Fruit fly (Drosophila melanogaster) whole organism, embryonic: Measurements from ENCODE around the gene Mf.

Experiments used
- Abd-B ChIP-seq: fragments of 200-800 bp; sonication (Bioruptor generic); optimal IDR thresholded peaks from 2 replicates; lab custom pipeline; 2018; ENCODE audit warnings: missing biosample characterization, mild to moderate bottlenecking, missing genetic modification characterization, moderate library complexity
- C15 ChIP-seq: fragments of 200-800 bp; sonication (Bioruptor generic); IDR thresholded peaks from 3 replicates; pipeline ENCODE4 v1.3.6; 2022; ENCODE audit warnings: missing biosample characterization, missing genetic modification characterization
- CG10431 ChIP-seq: fragments of 200-800 bp; sonication (Bioruptor generic); optimal IDR thresholded peaks from 3 replicates; lab custom pipeline; 2018; ENCODE audit warnings: missing biosample characterization, mild to moderate bottlenecking, missing genetic modification characterization
- CG10654 ChIP-seq: fragments of 200-800 bp; sonication (Bioruptor generic); optimal IDR thresholded peaks from 2 replicates; lab custom pipeline; 2016; ENCODE audit warnings: missing biosample characterization, missing genetic modification characterization
- CG11093 ChIP-seq: fragments of 200-800 bp; sonication (Bioruptor generic); IDR thresholded peaks from 3 replicates; pipeline ENCODE4 v1.3.6; 2022; ENCODE audit warnings: missing biosample characterization, missing genetic modification characterization
- CG12659 ChIP-seq: fragments of 200-800 bp; sonication (Bioruptor generic); optimal IDR thresholded peaks from 3 replicates; lab custom pipeline; 2017; ENCODE audit warnings: mild to moderate bottlenecking, missing biosample characterization, missing genetic modification reagents, missing genetic modification characterization
- CG14014 ChIP-seq: fragments of 200-800 bp; sonication (Bioruptor generic); IDR thresholded peaks from 2 replicates; pipeline ENCODE4 v1.3.6; 2022; ENCODE audit warnings: missing biosample characterization, missing genetic modification characterization
- CG14860 ChIP-seq: fragments of 200-800 bp; sonication (Bioruptor generic); IDR thresholded peaks from 3 replicates; pipeline ENCODE4 v1.3.6; 2022; ENCODE audit warnings: missing biosample characterization, missing genetic modification characterization; ENCODE audit not compliant: partially characterized antibody
- CG17328 ChIP-seq: fragments of 200-800 bp; sonication (Bioruptor generic); IDR thresholded peaks from 2 replicates; pipeline ENCODE4 v1.3.6; 2022; ENCODE audit warnings: missing biosample characterization, missing genetic modification characterization
- CG31224 ChIP-seq: fragments of 200-800 bp; sonication (Bioruptor generic); IDR thresholded peaks from 2 replicates; pipeline ENCODE4 v1.3.6; 2022; ENCODE audit warnings: missing biosample characterization, missing genetic modification characterization
- CG4282 ChIP-seq: fragments of 200-800 bp; sonication (Bioruptor generic); optimal IDR thresholded peaks from 2 replicates; lab custom pipeline; 2016; ENCODE audit warnings: missing biosample characterization, missing genetic modification characterization
- CG43689 ChIP-seq: fragments of 200-800 bp; sonication (Bioruptor generic); IDR thresholded peaks from 2 replicates; pipeline ENCODE4 v1.3.6; 2022; ENCODE audit warnings: missing biosample characterization, missing genetic modification characterization
- CG4707 ChIP-seq: fragments of 200-800 bp; sonication (Bioruptor generic); optimal IDR thresholded peaks from 2 replicates; lab custom pipeline; 2018; ENCODE audit warnings: missing biosample characterization, mild to moderate bottlenecking, missing genetic modification characterization, moderate library complexity
- CG4820 ChIP-seq: fragments of 200-800 bp; sonication (Bioruptor generic); optimal IDR thresholded peaks from 3 replicates; lab custom pipeline; 2016; ENCODE audit warnings: missing biosample characterization, missing genetic modification characterization
- CG7963 ChIP-seq: fragments of 200-800 bp; sonication (Bioruptor generic); IDR thresholded peaks from 3 replicates; pipeline ENCODE4 v1.3.6; 2022; ENCODE audit warnings: missing biosample characterization, missing genetic modification characterization; ENCODE audit not compliant: partially characterized antibody
- CG8290 ChIP-seq, 3 experiments: fragments of 200-800 bp; sonication (Bioruptor generic); optimal IDR thresholded peaks; 2 replicates each; lab custom pipeline; 2016 to 2019; ENCODE audit warnings: missing biosample characterization in 3 of 3, missing genetic modification characterization in 3 of 3, mild to moderate bottlenecking in 2 of 3, moderate library complexity in 1 of 3
- CG8478 ChIP-seq: fragments of >200 bp; optimal IDR thresholded peaks from 2 replicates; lab custom pipeline; 2018
- D19B ChIP-seq: fragments of 200-800 bp; sonication (Bioruptor generic); optimal IDR thresholded peaks from 2 replicates; lab custom pipeline; 2017; ENCODE audit warnings: missing biosample characterization, mild to moderate bottlenecking, missing genetic modification characterization
- Doc2 ChIP-seq: fragments of 200-800 bp; sonication (Bioruptor generic); IDR thresholded peaks from 2 replicates; pipeline ENCODE4 v1.3.6; 2022; ENCODE audit warnings: missing biosample characterization, missing genetic modification characterization
- Dp ChIP-seq: fragments of 200-800 bp; sonication (Bioruptor generic); optimal IDR thresholded peaks from 2 replicates; lab custom pipeline; 2018; ENCODE audit warnings: missing biosample characterization, mild to moderate bottlenecking, missing genetic modification characterization, moderate library complexity
- Elba2 ChIP-seq: fragments of 200-800 bp; sonication (Bioruptor generic); optimal IDR thresholded peaks from 3 replicates; lab custom pipeline; 2016; ENCODE audit warnings: missing biosample characterization, missing genetic modification characterization
- Hr3 ChIP-seq: fragments of 200-800 bp; sonication (Bioruptor generic); optimal IDR thresholded peaks from 3 replicates; lab custom pipeline; 2016; ENCODE audit warnings: missing biosample characterization, missing genetic modification characterization
- Max ChIP-seq: fragments of 200-800 bp; sonication (Bioruptor generic); optimal IDR thresholded peaks from 2 replicates; lab custom pipeline; 2016; ENCODE audit warnings: missing biosample characterization, mild to moderate bottlenecking, missing genetic modification characterization
- Rfx ChIP-seq: fragments of 200-800 bp; sonication (Bioruptor generic); IDR thresholded peaks from 2 replicates; pipeline ENCODE4 v1.3.6; 2022; ENCODE audit warnings: missing biosample characterization, missing genetic modification characterization
- Sin3A ChIP-seq: fragments of >200 bp; optimal IDR thresholded peaks from 2 replicates; lab custom pipeline; 2018
- Ssrp ChIP-seq: fragments of 200-800 bp; sonication (Bioruptor generic); optimal IDR thresholded peaks from 2 replicates; lab custom pipeline; 2018; ENCODE audit warnings: missing biosample characterization, mild to moderate bottlenecking, missing genetic modification characterization, moderate library complexity
- az2 ChIP-seq: fragments of 200-800 bp; sonication (Bioruptor generic); optimal IDR thresholded peaks from 3 replicates; lab custom pipeline; 2016; ENCODE audit warnings: missing biosample characterization, missing genetic modification characterization
- crol ChIP-seq: fragments of 200-800 bp; sonication (Bioruptor generic); IDR thresholded peaks from 2 replicates; pipeline ENCODE4 v1.3.6; 2022; ENCODE audit warnings: missing biosample characterization, missing genetic modification characterization
- crp ChIP-seq, 2 experiments: fragments of 200-800 bp; sonication (Bioruptor generic); optimal IDR thresholded peaks; 2 replicates in 1 of 2; 3 replicates in 1 of 2; lab custom pipeline; 2017; ENCODE audit warnings: missing biosample characterization in 2 of 2, missing genetic modification characterization in 2 of 2, mild to moderate bottlenecking in 1 of 2, moderate library complexity in 1 of 2
- da ChIP-seq: fragments of 200-800 bp; sonication (Bioruptor generic); optimal IDR thresholded peaks from 2 replicates; lab custom pipeline; 2016; ENCODE audit warnings: missing biosample characterization, missing genetic modification characterization
- danr ChIP-seq: fragments of 200-800 bp; sonication (Bioruptor generic); IDR thresholded peaks from 2 replicates; pipeline ENCODE4 v1.3.6; 2022; ENCODE audit warnings: missing biosample characterization, missing genetic modification characterization
- esg ChIP-seq: fragments of 200-800 bp; sonication (Bioruptor generic); conservative IDR thresholded peaks from 2 replicates; pipeline ENCODE4 v1.3.6; 2022; ENCODE audit warnings: missing biosample characterization, missing genetic modification characterization
- gro ChIP-seq: fragments of 200-800 bp; sonication (Bioruptor generic); optimal IDR thresholded peaks from 2 replicates; lab custom pipeline; 2016; ENCODE audit warnings: missing biosample characterization, missing genetic modification characterization
- hbn ChIP-seq: fragments of 200-800 bp; sonication (Bioruptor generic); IDR thresholded peaks from 2 replicates; pipeline ENCODE4 v1.3.6; 2022; ENCODE audit warnings: missing biosample characterization, missing genetic modification characterization; ENCODE audit not compliant: partially characterized antibody
- lab ChIP-seq: fragments of 200-800 bp; sonication (Bioruptor generic); optimal IDR thresholded peaks from 3 replicates; lab custom pipeline; 2017; ENCODE audit warnings: missing biosample characterization, missing genetic modification characterization, mild to moderate bottlenecking, moderate library complexity, missing genetic modification reagents
- lbe ChIP-seq: fragments of 200-800 bp; sonication (Bioruptor generic); optimal IDR thresholded peaks from 2 replicates; lab custom pipeline; 2016; ENCODE audit warnings: missing biosample characterization, mild to moderate bottlenecking, missing genetic modification characterization
- lov ChIP-seq, 2 experiments: fragments of 200-800 bp in 1 of 2; fragments of >200 bp in 1 of 2; sonication (Bioruptor generic) in 1 of 2; IDR thresholded peaks in 1 of 2; optimal IDR thresholded peaks in 1 of 2; 2 replicates in 1 of 2; 3 replicates in 1 of 2; pipeline versions ENCODE4 v1.3.6 to Lab custom; 2017 to 2022; ENCODE audit warnings: missing biosample characterization in 1 of 2, missing genetic modification characterization in 1 of 2
- nau ChIP-seq: fragments of 200-800 bp; sonication (Bioruptor generic); optimal IDR thresholded peaks from 3 replicates; lab custom pipeline; 2017; ENCODE audit warnings: missing biosample characterization, mild to moderate bottlenecking, missing genetic modification characterization, missing genetic modification reagents
- pnt ChIP-seq: fragments of 200-800 bp; sonication (Bioruptor generic); optimal IDR thresholded peaks from 3 replicates; lab custom pipeline; 2016; ENCODE audit warnings: missing biosample characterization, missing genetic modification characterization
- rib ChIP-seq: fragments of 200-800 bp; sonication (Bioruptor generic); IDR thresholded peaks from 2 replicates; pipeline ENCODE4 v1.3.6; 2022; ENCODE audit warnings: missing biosample characterization, missing genetic modification characterization
- ro ChIP-seq: fragments of 200-800 bp; sonication (Bioruptor generic); IDR thresholded peaks from 2 replicates; pipeline ENCODE4 v1.3.6; 2022; ENCODE audit warnings: missing biosample characterization, missing genetic modification characterization
- schlank ChIP-seq: fragments of 200-800 bp; sonication (Bioruptor generic); optimal IDR thresholded peaks from 2 replicates; lab custom pipeline; 2018; ENCODE audit warnings: missing biosample characterization, mild to moderate bottlenecking, missing genetic modification characterization
- sisA ChIP-seq: fragments of 200-800 bp; sonication (Bioruptor generic); IDR thresholded peaks from 2 replicates; pipeline ENCODE4 v1.3.6; 2022; ENCODE audit warnings: missing biosample characterization, missing genetic modification characterization
- sug ChIP-seq: fragments of 200-800 bp; optimal IDR thresholded peaks from 2 replicates; lab custom pipeline; 2019; ENCODE audit warnings: missing biosample characterization, mild to moderate bottlenecking, missing genetic modification characterization, moderate library complexity
- tgo ChIP-seq: fragments of 200-800 bp; sonication (Bioruptor generic); IDR thresholded peaks from 3 replicates; pipeline ENCODE4 v1.3.6; 2022; ENCODE audit warnings: missing biosample characterization, missing genetic modification characterization
- trh ChIP-seq: fragments of 200-800 bp; sonication (Bioruptor generic); optimal IDR thresholded peaks from 2 replicates; lab custom pipeline; 2016; ENCODE audit warnings: missing biosample characterization, missing genetic modification characterization
- vnd ChIP-seq: fragments of 200-800 bp; sonication (Bioruptor generic); IDR thresholded peaks from 3 replicates; pipeline ENCODE4 v1.3.6; 2022; ENCODE audit warnings: missing biosample characterization, missing genetic modification characterization; ENCODE audit not compliant: partially characterized antibody
- zen2 ChIP-seq: fragments of 200-800 bp; sonication (Bioruptor generic); IDR thresholded peaks from 3 replicates; pipeline ENCODE4 v1.3.6; 2022; ENCODE audit warnings: missing biosample characterization, missing genetic modification characterization; ENCODE audit not compliant: partially characterized antibody

The Mf gene

dm6 chr3R:15196134-15197034 is 15.1 kb upstream of the Mf start, which contains the start of the genes Kpc1 and CG42542 (continued):
- TF ChIP-seq CG4282 (GFP tag; lab: Kevin White, UChicago) (peak; percentile 82), CG11093 (GFP tag; lab: Robert Waterston, UW) (no peak), Doc2 (GFP tag; lab: Robert Waterston, UW) (no peak), CG4820 (GFP tag; lab: Kevin White, UChicago) (peak; percentile 60), schlank (tag; lab: Kevin White, UChicago) (peak; percentile 33), C15 (GFP tag; lab: Robert Waterston, UW) (no peak), Sin3A (lab: Kevin White, UChicago) (peak; percentile 89), CG17328 (peak; percentile 19; the same call in 1 of the 2 replicates), lab (GFP tag; lab: Kevin White, UChicago) (peak; percentile 82), CG7963 (GFP tag; lab: Robert Waterston, UW) (peak; percentile 28; the same call in 2 of the 3 replicates), CG14014 (GFP tag; lab: Robert Waterston, UW) (peak; percentile 53; the same call in 1 of the 2 replicates), CG12659 (GFP tag; lab: Kevin White, UChicago) (peak; percentile 80), Rfx (GFP tag; lab: Robert Waterston, UW) (peak; percentile 86), da (GFP tag; lab: Kevin White, UChicago) (peak; percentile 86), rib (no peak), Abd-B (GFP tag; lab: Kevin White, UChicago) (no peak), Dp (GFP tag; lab: Kevin White, UChicago) (peak; percentile 83), sug (tag; lab: Kevin White, UChicago) (peak; percentile 63), hbn (GFP tag; lab: Robert Waterston, UW) (peak; percentile 89), lov (optimal IDR thresholded peaks at IDR 0.05; lab: Kevin White, UChicago) (no peak), lov (GFP tag; IDR thresholded peaks at IDR 0.05; lab: Robert Waterston, UW) (no peak), az2 (GFP tag; lab: Kevin White, UChicago) (peak; percentile 77), D19B (GFP tag; lab: Kevin White, UChicago) (no peak), CG10654 (peak; percentile 70), sisA (GFP tag; lab: Robert Waterston, UW) (peak; percentile 37; the same call in 1 of the 2 replicates), CG10431 (GFP tag; lab: Kevin White, UChicago) (no peak), CG8478 (lab: Kevin White, UChicago) (peak; percentile 85), crol (GFP tag; lab: Robert Waterston, UW) (no peak), Hr3 (GFP tag; lab: Kevin White, UChicago) (peak; percentile 74), nau (GFP tag; lab: Kevin White, UChicago) (no peak), danr (GFP tag; lab: Robert Waterston, UW) (peak; percentile 39; the same call in 1 of the 2 replicates), gro (GFP tag; lab: Kevin White, UChicago) (peak; percentile 86), Max (GFP tag; lab: Kevin White, UChicago) (peak; percentile 77), crp (GFP tag; optimal IDR thresholded peaks at IDR 0.05; lab: Kevin White, UChicago) (peak; percentile 63 to 90), tgo (peak; percentile 55; the same call in 2 of the 3 replicates), CG43689 (no peak), pnt (GFP tag; lab: Kevin White, UChicago) (peak; percentile 60), CG14860 (peak; percentile 88), zen2 (GFP tag; lab: Robert Waterston, UW) (peak; percentile 90), lbe (GFP tag; lab: Kevin White, UChicago) (no peak), vnd (peak; percentile 89), Ssrp (tag; lab: Kevin White, UChicago) (peak; percentile 62), CG4707 (GFP tag; lab: Kevin White, UChicago) (peak; percentile 50), ro (GFP tag; lab: Robert Waterston, UW) (no peak), trh (GFP tag; lab: Kevin White, UChicago) (peak; percentile 58), CG31224 (GFP tag; lab: Robert Waterston, UW) (no peak; the same call in 1 of the 2 replicates), CG8290 (GFP tag; optimal IDR thresholded peaks at IDR 0.05; lab: Kevin White, UChicago) (peak; percentile 43), CG8290 (tag; optimal IDR thresholded peaks at IDR 0.05; lab: Kevin White, UChicago) (peak; percentile 18 to 92), esg (GFP tag; lab: Robert Waterston, UW) (peak; percentile 28; the same call in 1 of the 2 replicates), Elba2 (GFP tag; lab: Kevin White, UChicago) (no peak)
